Fruit fly (Drosophila melanogaster) whole organism, adult: ENCODE results near the gene GluRIA.

Experiments
- CG11617 ChIP-seq: fragments of 200-800 bp; sonication (Bioruptor generic); optimal IDR thresholded peaks from 2 replicates; lab custom pipeline; 2017; ENCODE audit warnings: mild to moderate bottlenecking, missing biosample characterization, missing genetic modification reagents, missing genetic modification characterization
- CG5204 ChIP-seq: fragments of 200-800 bp; sonication (Bioruptor generic); optimal IDR thresholded peaks from 2 replicates; lab custom pipeline; 2016; ENCODE audit warnings: missing biosample characterization, missing genetic modification characterization
- CG7045 ChIP-seq: fragments of 200-800 bp; sonication (Bioruptor generic); optimal IDR thresholded peaks from 2 replicates; lab custom pipeline; 2017; ENCODE audit warnings: missing biosample characterization, mild to moderate bottlenecking, missing genetic modification characterization
- CG7101 ChIP-seq: fragments of 200-800 bp; sonication (Bioruptor generic); optimal IDR thresholded peaks from 2 replicates; lab custom pipeline; 2018; ENCODE audit warnings: missing biosample characterization, mild to moderate bottlenecking, missing genetic modification characterization, moderate library complexity
- Hr96 ChIP-seq: fragments of 200-800 bp; sonication (Bioruptor generic); optimal IDR thresholded peaks from 2 replicates; lab custom pipeline; 2016; ENCODE audit warnings: missing biosample characterization, missing genetic modification characterization
- Mnt ChIP-seq: fragments of 200-800 bp; sonication (Bioruptor generic); optimal IDR thresholded peaks from 2 replicates; lab custom pipeline; 2016; ENCODE audit warnings: missing biosample characterization, mild to moderate bottlenecking, missing genetic modification characterization
- kay ChIP-seq: fragments of 200-800 bp; sonication (Bioruptor generic); peaks from one replicate; lab custom pipeline; 2016; ENCODE audit warnings: missing biosample characterization, missing genetic modification characterization, borderline replicate concordance

DNA sequence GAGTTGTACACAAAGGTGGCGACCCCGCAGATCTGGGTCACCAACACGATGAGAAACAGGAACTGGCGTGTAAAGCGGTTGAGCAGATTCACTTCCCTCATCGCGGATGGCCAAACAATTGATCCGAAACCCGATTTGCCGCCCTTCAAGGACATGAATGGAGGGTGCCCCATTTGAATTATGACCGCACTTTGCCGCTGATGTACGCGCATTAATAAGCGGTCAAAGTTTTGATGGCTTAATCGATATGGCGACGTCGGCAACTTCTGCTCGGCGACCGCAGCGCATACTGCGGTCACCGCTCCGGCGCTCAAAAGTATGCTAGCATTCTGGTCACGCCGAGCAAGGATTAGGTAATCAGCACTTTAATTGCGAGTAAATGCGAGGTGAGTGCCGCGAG lies 43.9 kb downstream of the GluRIA start, which contains the start of gene Grl65a:
- no peak for TF ChIP-seq kay (GFP tag; lab: Kevin White, UChicago)
- TF ChIP-seq Hr96 (GFP tag; lab: Kevin White, UChicago) = no peak
- no peak for TF ChIP-seq CG5204 (GFP tag; lab: Kevin White, UChicago)
- no peak for TF ChIP-seq CG7045 (GFP tag; lab: Kevin White, UChicago)
- no peak for TF ChIP-seq Mnt
- no peak for TF ChIP-seq CG11617 (GFP tag; lab: Kevin White, UChicago)
- TF ChIP-seq CG7101 (tag; lab: Kevin White, UChicago) = no peak
